Worm (Caenorhabditis elegans) whole organism, late embryonic: ENCODE data around the gene F46C8.8.

Experiments
- C38D4.7 ChIP-seq: fragments of 200-800 bp; sonication (Bioruptor generic); optimal IDR thresholded peaks from 2 replicates; lab custom pipeline; 2018; ENCODE audit warnings: mild to moderate bottlenecking, missing genetic modification characterization, moderate library complexity, missing compliant biosample characterization
- dve-1 ChIP-seq: sonication (generic microtip); optimal IDR thresholded peaks from 2 replicates; lab custom pipeline; 2017; ENCODE audit warnings: antibody characterized with exemption, mild to moderate bottlenecking, missing genetic modification characterization, missing compliant biosample characterization
- gmeb-2 ChIP-seq: sonication (generic microtip); optimal IDR thresholded peaks from 2 replicates; lab custom pipeline; 2016; ENCODE audit warnings: missing genetic modification characterization, inconsistent platforms, missing compliant biosample characterization
- pha-2 ChIP-seq: sonication (generic microtip); optimal IDR thresholded peaks from 2 replicates; lab custom pipeline; 2017; ENCODE audit warnings: mild to moderate bottlenecking, missing genetic modification characterization, missing compliant biosample characterization
- sdc-2 ChIP-seq: sonication (generic microtip); optimal IDR thresholded peaks from 2 replicates; lab custom pipeline; 2016; ENCODE audit warnings: missing genotype, missing genetic modification characterization, missing compliant biosample characterization

DNA sequence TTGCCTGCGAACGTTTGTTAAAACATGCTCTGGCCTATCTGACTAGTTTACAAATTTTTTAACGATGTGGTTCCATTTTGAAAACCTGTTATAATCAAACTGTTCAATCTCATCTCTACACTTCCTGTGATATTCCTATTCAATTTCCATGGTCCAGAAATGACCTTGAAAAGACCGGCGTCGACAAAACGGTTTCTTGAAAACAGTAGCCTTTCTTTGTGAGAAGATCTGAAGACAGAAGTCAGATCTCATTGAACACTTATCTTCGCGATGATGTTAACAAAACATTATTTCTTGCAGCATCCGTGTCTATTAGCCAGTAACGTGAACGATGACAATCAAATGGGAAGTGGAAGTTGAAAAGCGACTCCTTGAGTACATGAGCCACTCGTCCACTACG is 42.4 kb upstream of the F46C8.8 start, which contains the start of gene C44E12.1:
- no peak for TF ChIP-seq dve-1 (tag; lab: Kevin White, UChicago)
- TF ChIP-seq sdc-2 (tag; lab: Kevin White, UChicago), result no peak
- TF ChIP-seq pha-2 (tag; lab: Kevin White, UChicago), result no peak
- TF ChIP-seq gmeb-2 (tag; lab: Kevin White, UChicago), result no peak
- TF ChIP-seq C38D4.7 (GFP tag; lab: Kevin White, UChicago), result no peak
